Worm (Caenorhabditis elegans): Measurements from ENCODE around the gene hlh-19.

Gene hlh-19

DNA sequence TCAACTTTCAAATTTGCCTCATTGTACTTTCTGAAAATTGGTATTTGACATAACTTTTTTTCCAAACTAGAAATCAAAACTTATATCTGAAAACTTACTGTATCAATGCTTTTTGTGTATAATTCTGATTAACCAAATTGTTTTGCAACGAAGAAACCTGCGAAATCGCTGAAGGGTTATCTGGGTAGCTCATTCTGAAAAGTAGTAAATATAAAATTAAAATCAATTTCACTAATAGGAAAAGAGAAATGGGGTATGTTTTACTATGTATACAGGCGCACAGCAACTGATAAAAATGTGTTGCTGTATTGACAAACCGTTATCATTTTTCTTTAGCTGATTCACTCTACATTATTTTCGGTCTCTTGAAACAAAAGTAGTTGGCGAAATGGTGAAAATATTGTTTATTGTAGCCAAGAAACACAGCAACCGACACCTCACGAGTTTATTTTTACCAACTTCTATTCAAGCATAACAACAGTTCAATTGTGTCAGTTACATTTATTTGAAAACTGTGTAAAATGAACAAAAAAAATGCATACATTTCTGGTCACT is 5.8 kb downstream of the hlh-19 start, which contains the start of gene F57C12.2:
TSS of gene F57C12.2 (minus strand) at position 218 of the 555 bp plus-strand sequence.
- TF ChIP-seq ceh-14 (tag; optimal IDR thresholded peaks at IDR 0.05) (no peak), unc-42 (tag; optimal IDR thresholded peaks at IDR 0.05) (no peak), pax-1 (tag; optimal IDR thresholded peaks at IDR 0.05) (no peak), hlh-13 (GFP tag; optimal IDR thresholded peaks at IDR 0.05) (no peak)

DNA sequence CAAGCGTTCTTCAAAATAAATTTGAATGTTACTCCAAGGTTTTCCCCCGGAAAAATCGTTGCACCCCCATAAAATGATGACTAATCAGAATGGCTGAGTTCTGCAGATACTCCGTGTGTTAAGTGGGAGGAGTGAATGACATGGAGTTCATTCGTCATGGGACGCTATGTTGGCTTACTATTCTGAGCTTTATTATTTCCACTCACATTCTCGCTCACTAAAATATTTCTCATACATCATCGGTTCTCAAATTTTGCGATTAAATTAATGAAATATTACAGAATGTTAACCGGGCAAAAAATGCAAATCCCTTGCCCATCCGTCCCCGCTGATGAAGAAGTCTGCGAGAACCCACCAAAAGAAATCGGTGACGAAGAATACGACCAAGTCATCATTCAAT is 14.3 kb downstream of the hlh-19 start, which contains the start of gene F28C10.1:
TSS of gene F28C10.1 (plus strand) at position 301 of the 400 bp plus-strand sequence.
- TF ChIP-seq hlh-6 (tag; optimal IDR thresholded peaks at IDR 0.05), result no peak
- TF ChIP-seq ceh-22 (tag; optimal IDR thresholded peaks at IDR 0.05), result no peak
- TF ChIP-seq nhr-11 (tag; optimal IDR thresholded peaks at IDR 0.05), result no peak
- TF ChIP-seq dve-1 (tag; optimal IDR thresholded peaks at IDR 0.05), result no peak

DNA sequence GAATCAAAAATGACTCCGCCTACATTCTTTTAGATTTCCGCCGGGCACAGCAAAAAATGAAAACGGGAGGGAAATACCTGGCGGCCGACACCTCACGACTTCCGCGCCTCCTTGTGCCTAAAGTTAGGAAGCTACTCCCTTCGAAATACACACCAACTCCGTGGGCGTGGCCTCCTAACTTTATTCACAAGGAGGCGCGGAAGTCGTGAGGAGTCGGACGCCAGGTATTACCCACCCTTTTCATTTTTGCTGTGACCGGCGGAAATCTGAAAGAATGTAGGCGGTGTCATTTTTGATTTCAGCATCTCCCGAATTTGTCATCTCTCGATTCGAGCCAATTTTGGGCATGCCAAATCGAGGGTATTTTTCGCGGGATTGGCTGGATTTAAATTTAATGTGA is 19.0 kb downstream of the hlh-19 start:
- TF ChIP-seq dmd-4 (tag; optimal IDR thresholded peaks at IDR 0.05; ENCODE audit: borderline replicate concordance), result no peak
- TF ChIP-seq ttx-3 (tag; optimal IDR thresholded peaks at IDR 0.05), result no peak
- no peak for TF ChIP-seq unc-86 (tag; optimal IDR thresholded peaks at IDR 0.05)
- TF ChIP-seq pqm-1 (tag; optimal IDR thresholded peaks at IDR 0.05), result no peak
- no peak for TF ChIP-seq npax-4 (tag; optimal IDR thresholded peaks at IDR 0.05)
- no peak for TF ChIP-seq hlh-15 (tag; optimal IDR thresholded peaks at IDR 0.05)
- no peak for TF ChIP-seq elt-2 (tag; optimal IDR thresholded peaks at IDR 0.05)
- no peak for TF ChIP-seq pax-1 (tag; optimal IDR thresholded peaks at IDR 0.05)
- TF ChIP-seq lin-11 (tag; optimal IDR thresholded peaks at IDR 0.05), result no peak
- no peak for TF ChIP-seq fkh-6 (tag; optimal IDR thresholded peaks at IDR 0.05)
- no peak for TF ChIP-seq pha-2 (tag; optimal IDR thresholded peaks at IDR 0.05)
- no peak for TF ChIP-seq mec-3 (tag; optimal IDR thresholded peaks at IDR 0.05; ENCODE audit: borderline replicate concordance)
- TF ChIP-seq ets-4 (tag; optimal IDR thresholded peaks at IDR 0.05), result no peak
- TF ChIP-seq zip-5 (tag; optimal IDR thresholded peaks at IDR 0.05), result no peak
- no peak for TF ChIP-seq tbx-7 (tag; optimal IDR thresholded peaks at IDR 0.05)
- no peak for TF ChIP-seq nfya-1 (tag; optimal IDR thresholded peaks at IDR 0.05)
- TF ChIP-seq ceh-45 (GFP tag; IDR thresholded peaks at IDR 0.05), result no peak
- TF ChIP-seq ahr-1 (tag; optimal IDR thresholded peaks at IDR 0.05), result no peak
- no peak for TF ChIP-seq K09A11.1 (tag; optimal IDR thresholded peaks at IDR 0.05; ENCODE audit: insufficient read depth)

DNA sequence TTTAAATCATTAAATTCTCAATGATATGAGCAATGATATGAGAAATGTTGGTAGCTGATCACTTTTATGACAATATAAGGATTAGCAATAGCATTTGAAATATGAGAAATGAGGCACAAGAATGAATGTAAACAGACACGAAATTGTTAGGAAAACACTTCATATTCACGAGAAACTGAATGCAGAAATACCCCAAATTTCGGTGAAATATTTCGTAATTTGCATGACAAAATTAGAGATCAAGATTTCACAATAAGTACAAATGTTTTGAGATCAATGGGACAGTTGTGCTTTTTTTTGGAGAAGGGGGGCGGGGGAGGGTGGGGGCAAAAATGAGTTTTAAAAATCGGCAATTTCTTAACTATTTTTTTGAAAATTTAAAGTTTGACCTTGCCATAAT is 20.7 kb downstream of the hlh-19 start:
- no peak for TF ChIP-seq dmd-4 (tag; optimal IDR thresholded peaks at IDR 0.05; ENCODE audit: borderline replicate concordance)
- TF ChIP-seq ceh-19 (GFP tag; optimal IDR thresholded peaks at IDR 0.05), result no peak
- TF ChIP-seq hlh-30 (tag; optimal IDR thresholded peaks at IDR 0.05; ENCODE audit: insufficient read depth), result no peak
- TF ChIP-seq ceh-2 (tag; optimal IDR thresholded peaks at IDR 0.05), result no peak
- no peak for TF ChIP-seq pqm-1 (tag; optimal IDR thresholded peaks at IDR 0.05)
- no peak for TF ChIP-seq ztf-16 (tag; optimal IDR thresholded peaks at IDR 0.05)
- TF ChIP-seq ceh-30 (tag; optimal IDR thresholded peaks at IDR 0.05), result no peak
- TF ChIP-seq nfya-1 (tag; optimal IDR thresholded peaks at IDR 0.05), result no peak
- TF ChIP-seq sox-4 (tag; optimal IDR thresholded peaks at IDR 0.05), result no peak
- no peak for TF ChIP-seq eyg-1 (tag; optimal IDR thresholded peaks at IDR 0.05)
- TF ChIP-seq elt-2 (tag; optimal IDR thresholded peaks at IDR 0.05), result no peak
- TF ChIP-seq unc-3 (GFP tag; conservative IDR thresholded peaks at IDR 0.05), result no peak
- TF ChIP-seq unc-3 (tag; optimal IDR thresholded peaks at IDR 0.05), result no peak
- TF ChIP-seq pax-1 (tag; optimal IDR thresholded peaks at IDR 0.05), result no peak
- TF ChIP-seq ceh-24 (tag; optimal IDR thresholded peaks at IDR 0.05), result no peak
